Worm (Caenorhabditis elegans) whole organism, L4 larva: ENCODE measurements around the gene bus-4.

Source experiments
- F10B5.3 ChIP-seq: sonication (generic microtip); optimal IDR thresholded peaks from 2 replicates; lab custom pipeline; 2016; ENCODE audit warnings: mild to moderate bottlenecking, missing genetic modification characterization, missing compliant biosample characterization
- F26F4.8 ChIP-seq: fragments of 200-800 bp; sonication (Bioruptor generic); conservative IDR thresholded peaks from 2 replicates; pipeline ENCODE4 v1.3.6; 2022; ENCODE audit warnings: missing genetic modification characterization, missing compliant biosample characterization
- F37D6.2 ChIP-seq: sonication (generic microtip); optimal IDR thresholded peaks from 2 replicates; lab custom pipeline; 2016; ENCODE audit warnings: mild to moderate bottlenecking, missing genetic modification characterization, missing compliant biosample characterization
- F49E8.2 ChIP-seq: sonication (generic microtip); optimal IDR thresholded peaks from 2 replicates; lab custom pipeline; 2016; ENCODE audit warnings: missing compliant biosample characterization, mild to moderate bottlenecking, missing genetic modification characterization, borderline replicate concordance
- T20F7.1 ChIP-seq: fragments of 200-800 bp; sonication (Bioruptor generic); optimal IDR thresholded peaks from 2 replicates; lab custom pipeline; 2018; ENCODE audit warnings: mild to moderate bottlenecking, missing genetic modification characterization, missing compliant biosample characterization
- T26A8.4 ChIP-seq: fragments of 200-800 bp; sonication (Bioruptor generic); IDR thresholded peaks from 2 replicates; pipeline ENCODE4 v1.3.6; 2022; ENCODE audit warnings: missing genetic modification characterization, missing compliant biosample characterization
- Y105C5A.15 ChIP-seq: fragments of 200-800 bp; sonication (Bioruptor generic); IDR thresholded peaks from 2 replicates; pipeline ENCODE4 v1.3.6; 2022; ENCODE audit warnings: missing genetic modification characterization, missing compliant biosample characterization
- Y48G9A.11 ChIP-seq: fragments of 200-800 bp; sonication (Bioruptor generic); IDR thresholded peaks from 2 replicates; pipeline ENCODE4 v1.3.6; 2022; ENCODE audit warnings: missing genetic modification reagents, missing genetic modification characterization, missing compliant biosample characterization
- Y5F2A.4 ChIP-seq: fragments of 200-800 bp; sonication (Bioruptor generic); optimal IDR thresholded peaks from 2 replicates; lab custom pipeline; 2018; ENCODE audit warnings: mild to moderate bottlenecking, missing genetic modification characterization, missing compliant biosample characterization
- Y75B8A.6 ChIP-seq: fragments of 200-800 bp; sonication (Bioruptor generic); IDR thresholded peaks from 2 replicates; pipeline ENCODE4 v1.3.6; 2022; ENCODE audit warnings: missing genetic modification reagents, missing genetic modification characterization, missing compliant biosample characterization
- ZK337.2 ChIP-seq: fragments of 200-800 bp; sonication (Bioruptor generic); IDR thresholded peaks from 2 replicates; pipeline ENCODE4 v1.3.6; 2022; ENCODE audit warnings: missing genetic modification reagents, missing genetic modification characterization, missing compliant biosample characterization
- aha-1 ChIP-seq: fragments of 150-350 bp; peaks from one replicate; lab custom pipeline; 2014; ENCODE audit warnings: missing biosample characterization, missing genetic modification characterization
- ama-1 ChIP-seq: fragments of 150-350 bp; optimal IDR thresholded peaks from 2 replicates; lab custom pipeline; 2014; ENCODE audit warnings: inconsistent platforms, mixed read lengths
- arid-1 ChIP-seq: fragments of 200-800 bp; sonication (Bioruptor generic); conservative IDR thresholded peaks from 2 replicates; pipeline ENCODE4 v1.3.6; 2022; ENCODE audit warnings: missing genetic modification reagents, missing genetic modification characterization, missing compliant biosample characterization
- ceh-28 ChIP-seq: fragments of 150-350 bp; optimal IDR thresholded peaks from 2 replicates; lab custom pipeline; 2014; ENCODE audit warnings: missing biosample characterization, missing genetic modification reagents, missing genetic modification characterization
- ceh-32 ChIP-seq: sonication (generic microtip); optimal IDR thresholded peaks from 2 replicates; lab custom pipeline; 2016; ENCODE audit warnings: mild to moderate bottlenecking, missing genetic modification characterization, missing compliant biosample characterization; ENCODE audit not compliant: poor library complexity
- ceh-44 ChIP-seq: fragments of 200-800 bp; sonication (Bioruptor generic); IDR thresholded peaks from 2 replicates; pipeline ENCODE4 v1.3.6; 2022; ENCODE audit warnings: missing genetic modification reagents, missing genetic modification characterization, missing compliant biosample characterization
- cey-2 ChIP-seq: sonication (generic microtip); optimal IDR thresholded peaks from 3 replicates; lab custom pipeline; 2017; ENCODE audit warnings: missing genetic modification characterization, mild to moderate bottlenecking, missing compliant biosample characterization, antibody characterized with exemption, borderline replicate concordance; ENCODE audit not compliant: insufficient read depth
- daf-12 ChIP-seq: fragments of 150-350 bp; optimal IDR thresholded peaks from 2 replicates; lab custom pipeline; 2014; ENCODE audit warnings: missing biosample characterization, missing genetic modification reagents, missing genetic modification characterization
- daf-16 ChIP-seq, 3 experiments: sonication (generic microtip); optimal IDR thresholded peaks; 2 replicates each; lab custom pipeline; 2016 to 2017; ENCODE audit warnings: missing genetic modification characterization in 3 of 3, missing genetic modification reagents in 3 of 3, mild to moderate bottlenecking in 2 of 3, missing compliant biosample characterization in 2 of 3, missing biosample characterization in 1 of 3, moderate library complexity in 1 of 3
- daf-19 ChIP-seq: fragments of 200-800 bp; sonication (Bioruptor generic); conservative IDR thresholded peaks from 2 replicates; pipeline ENCODE4 v1.3.6; 2022; ENCODE audit warnings: missing genetic modification characterization, missing compliant biosample characterization
- dmd-8 ChIP-seq: fragments of 200-800 bp; sonication (Bioruptor generic); IDR thresholded peaks from 2 replicates; pipeline ENCODE4 v1.3.6; 2022; ENCODE audit warnings: missing genetic modification characterization, missing compliant biosample characterization
- duxl-1 ChIP-seq: sonication (generic microtip); optimal IDR thresholded peaks from 2 replicates; lab custom pipeline; 2016; ENCODE audit warnings: mild to moderate bottlenecking, missing genetic modification characterization, moderate library complexity, missing compliant biosample characterization; ENCODE audit not compliant: poor library complexity
- egl-27 ChIP-seq: sonication (generic microtip); optimal IDR thresholded peaks from 3 replicates; lab custom pipeline; 2017; ENCODE audit warnings: missing biosample characterization, missing genetic modification reagents, missing genetic modification characterization
- egl-43 ChIP-seq: fragments of 200-800 bp; sonication (Bioruptor generic); IDR thresholded peaks from 2 replicates; pipeline ENCODE4 v1.3.6; 2022; ENCODE audit warnings: missing genetic modification reagents, missing genetic modification characterization, missing compliant biosample characterization
- fos-1 ChIP-seq: fragments of 150-350 bp; optimal IDR thresholded peaks from 2 replicates; lab custom pipeline; 2014; ENCODE audit warnings: missing biosample characterization, missing genetic modification characterization
- gei-8 ChIP-seq: fragments of 200-800 bp; sonication (Bioruptor generic); optimal IDR thresholded peaks from 2 replicates; lab custom pipeline; 2018; ENCODE audit warnings: mild to moderate bottlenecking, missing genetic modification characterization, missing compliant biosample characterization
- jun-1 ChIP-seq: fragments of 150-350 bp; optimal IDR thresholded peaks from 2 replicates; lab custom pipeline; 2014; ENCODE audit warnings: missing biosample characterization, missing genetic modification reagents, missing genetic modification characterization
- lin-38 ChIP-seq: fragments of 200-800 bp; sonication (Bioruptor generic); IDR thresholded peaks from 2 replicates; pipeline ENCODE4 v1.3.6; 2022; ENCODE audit warnings: missing genetic modification reagents, missing genetic modification characterization, missing compliant biosample characterization
- madf-5 ChIP-seq, 2 experiments: fragments of 200-800 bp; sonication (Bioruptor generic); IDR thresholded peaks; 2 replicates each; pipeline ENCODE4 v1.3.6; 2022; ENCODE audit warnings: missing compliant biosample characterization in 2 of 2, missing genetic modification characterization in 2 of 2
- madf-9 ChIP-seq: fragments of 200-800 bp; sonication (Bioruptor generic); conservative IDR thresholded peaks from 2 replicates; pipeline ENCODE4 v1.3.6; 2022; ENCODE audit warnings: missing genetic modification reagents, missing genetic modification characterization, missing compliant biosample characterization
- mep-1 ChIP-seq: fragments of 150-350 bp; sonication (generic microtip); optimal IDR thresholded peaks from 3 replicates; lab custom pipeline; 2014; ENCODE audit warnings: missing biosample characterization, missing genetic modification characterization
- mxl-2 ChIP-seq: fragments of 200-800 bp; sonication (Bioruptor generic); conservative IDR thresholded peaks from 2 replicates; pipeline ENCODE4 v1.3.6; 2022; ENCODE audit warnings: missing genetic modification reagents, missing genetic modification characterization, missing compliant biosample characterization
- mxl-3 ChIP-seq: fragments of 200-800 bp; sonication (Bioruptor generic); optimal IDR thresholded peaks from 2 replicates; lab custom pipeline; 2018; ENCODE audit warnings: mild to moderate bottlenecking, missing genetic modification characterization, missing compliant biosample characterization
- nhr-111 ChIP-seq: fragments of 200-800 bp; sonication (Bioruptor generic); optimal IDR thresholded peaks from 2 replicates; lab custom pipeline; 2018; ENCODE audit warnings: mild to moderate bottlenecking, missing genetic modification characterization, missing compliant biosample characterization
- nhr-41 ChIP-seq: fragments of 200-800 bp; sonication (Bioruptor generic); IDR thresholded peaks from 2 replicates; pipeline ENCODE4 v1.3.6; 2022; ENCODE audit warnings: missing genetic modification reagents, missing genetic modification characterization, missing compliant biosample characterization
- nhr-42 ChIP-seq: fragments of 200-800 bp; sonication (Bioruptor generic); IDR thresholded peaks from 2 replicates; pipeline ENCODE4 v1.3.6; 2022; ENCODE audit warnings: missing genetic modification characterization, missing compliant biosample characterization
- pha-4 ChIP-seq, 2 experiments: fragments of 150-350 bp in 1 of 2; fragments of 200-800 bp in 1 of 2; sonication (Bioruptor generic) in 1 of 2; IDR thresholded peaks in 1 of 2; optimal IDR thresholded peaks in 1 of 2; 2 replicates each; pipeline versions ENCODE4 v1.3.6 to Lab custom; 2014 to 2022; ENCODE audit warnings: missing genetic modification characterization in 2 of 2, missing genetic modification reagents in 2 of 2, missing biosample characterization in 1 of 2, missing compliant biosample characterization in 1 of 2
- pqm-1 ChIP-seq: sonication (generic microtip); optimal IDR thresholded peaks from 2 replicates; lab custom pipeline; 2017; ENCODE audit warnings: missing biosample characterization, missing genetic modification characterization
- saeg-2 ChIP-seq: fragments of 200-800 bp; sonication (Bioruptor generic); IDR thresholded peaks from 2 replicates; pipeline ENCODE4 v1.3.6; 2022; ENCODE audit warnings: missing genetic modification reagents, missing genetic modification characterization, missing compliant biosample characterization
- set-16 ChIP-seq: fragments of 200-800 bp; sonication (Bioruptor generic); IDR thresholded peaks from 2 replicates; pipeline ENCODE4 v1.3.6; 2022; ENCODE audit warnings: missing genetic modification reagents, missing genetic modification characterization, missing compliant biosample characterization
- skn-1 ChIP-seq: fragments of 150-350 bp; optimal IDR thresholded peaks from 2 replicates; lab custom pipeline; 2014; ENCODE audit warnings: missing biosample characterization, missing genetic modification characterization
- snpc-1.2 ChIP-seq: fragments of 200-800 bp; sonication (Bioruptor generic); IDR thresholded peaks from 2 replicates; pipeline ENCODE4 v1.3.6; 2022; ENCODE audit warnings: missing genetic modification reagents, missing genetic modification characterization, missing compliant biosample characterization
- unc-130 ChIP-seq: sonication (generic microtip); optimal IDR thresholded peaks from 2 replicates; lab custom pipeline; 2016; ENCODE audit warnings: missing genetic modification reagents, missing genetic modification characterization, missing compliant biosample characterization
- unc-39 ChIP-seq: sonication (generic microtip); optimal IDR thresholded peaks from 2 replicates; lab custom pipeline; 2017; ENCODE audit warnings: missing biosample characterization, missing genetic modification characterization
- zip-11 ChIP-seq: fragments of 200-800 bp; sonication (Bioruptor generic); IDR thresholded peaks from 2 replicates; pipeline ENCODE4 v1.3.6; 2022; ENCODE audit warnings: missing genetic modification characterization, missing compliant biosample characterization

bus-4 gene

ce11 chrIV:4650624-4651094, 37.4 kb upstream of the bus-4 start, which contains the start of gene ubc-9 (continued):
- TF ChIP-seq pqm-1 (peak; percentile 40), F26F4.8 (GFP tag; lab: Robert Waterston, UW) (no peak), egl-43 (GFP tag; lab: Robert Waterston, UW) (peak; percentile 56; the same call in 1 of the 2 replicates), Y105C5A.15 (GFP tag; lab: Robert Waterston, UW) (no peak), daf-19 (no peak), daf-12 (tag; lab: Kevin White, UChicago) (no peak), mep-1 (tag; lab: Kevin White, UChicago) (peak; percentile 84), T26A8.4 (GFP tag; lab: Robert Waterston, UW) (peak; percentile 61; the same call in 1 of the 2 replicates), fos-1 (tag; lab: Kevin White, UChicago) (no peak), jun-1 (tag; lab: Kevin White, UChicago) (no peak), snpc-1.2 (GFP tag; lab: Robert Waterston, UW) (no peak), zip-11 (GFP tag; lab: Robert Waterston, UW) (no peak), Y5F2A.4 (GFP tag; lab: Kevin White, UChicago) (no peak), F10B5.3 (tag; lab: Kevin White, UChicago) (no peak), mxl-3 (GFP tag; lab: Kevin White, UChicago) (peak; percentile 47), cey-2 (tag; lab: Kevin White, UChicago) (no peak), mxl-2 (GFP tag; lab: Robert Waterston, UW) (no peak), set-16 (GFP tag; lab: Robert Waterston, UW) (no peak), F49E8.2 (peak; percentile 35), madf-9 (GFP tag; lab: Robert Waterston, UW) (no peak), F37D6.2 (tag; lab: Kevin White, UChicago) (peak; percentile 49), gei-8 (GFP tag; lab: Kevin White, UChicago) (no peak), duxl-1 (peak; percentile 31), ceh-32 (no peak), ZK337.2 (no peak), ceh-28 (tag; lab: Kevin White, UChicago) (peak; percentile 77), nhr-41 (GFP tag; lab: Robert Waterston, UW) (no peak), ceh-44 (GFP tag; lab: Robert Waterston, UW) (no peak), unc-39 (tag; lab: Kevin White, UChicago) (no peak), madf-5 (GFP tag; IDR thresholded peaks at IDR 0.05; lab: Robert Waterston, UW) (no peak), T20F7.1 (no peak), egl-27 (tag; lab: Kevin White, UChicago) (no peak), lin-38 (GFP tag; lab: Robert Waterston, UW) (peak; percentile 83), Y48G9A.11 (GFP tag; lab: Robert Waterston, UW) (no peak)

ce11 chrIV:4652365-4652844, 35.7 kb upstream of the bus-4 start, which contains the start of gene F29B9.5:
Gene F29B9.5 (plus strand): TSS chrIV:4652415.
- TF ChIP-seq T26A8.4 (GFP tag; lab: Robert Waterston, UW): 0 out of 2 replicates have a peak, but pooled peaks have one; percentile 54
- peak; percentile 36; the same call in 1 of the 2 replicates for TF ChIP-seq saeg-2 (GFP tag; lab: Robert Waterston, UW)
- TF ChIP-seq daf-16 (GFP tag; optimal IDR thresholded peaks at IDR 0.05; lab: Kevin White, UChicago): no peak
- TF ChIP-seq daf-16 (tag; optimal IDR thresholded peaks at IDR 0.05; lab: Kevin White, UChicago): peak; percentile 2
- TF ChIP-seq mxl-2 (GFP tag; lab: Robert Waterston, UW): no peak
- peak; percentile 80 for TF ChIP-seq F49E8.2
- TF ChIP-seq jun-1 (tag; lab: Kevin White, UChicago): no peak
- TF ChIP-seq dmd-8: 0 out of 2 replicates have a peak, but pooled peaks have one; percentile 39
- 0 out of 2 replicates have a peak, but pooled peaks have one; percentile 49 for TF ChIP-seq nhr-42 (GFP tag; lab: Robert Waterston, UW)
- no peak for TF ChIP-seq F26F4.8 (GFP tag; lab: Robert Waterston, UW)
- TF ChIP-seq aha-1 (tag; lab: Kevin White, UChicago): peak; percentile 19
- TF ChIP-seq unc-130: no peak
- TF ChIP-seq snpc-1.2 (GFP tag; lab: Robert Waterston, UW): peak; percentile 55; the same call in 1 of the 2 replicates
- TF ChIP-seq arid-1: 0 out of 2 replicates have a peak, but pooled peaks have one; percentile 29
- TF ChIP-seq pqm-1: no peak
- TF ChIP-seq pha-4 (GFP tag; IDR thresholded peaks at IDR 0.05; lab: Robert Waterston, UW): 0 out of 2 replicates have a peak, but pooled peaks have one; percentile 35
- no peak for TF ChIP-seq pha-4 (tag; optimal IDR thresholded peaks at IDR 0.05; lab: Kevin White, UChicago)
- no peak for TF ChIP-seq madf-5 (GFP tag; IDR thresholded peaks at IDR 0.05; lab: Robert Waterston, UW)
- peak; percentile 54 for TF ChIP-seq lin-38 (GFP tag; lab: Robert Waterston, UW)
- no peak for TF ChIP-seq skn-1 (tag; lab: Kevin White, UChicago)
- TF ChIP-seq Y75B8A.6 (GFP tag; lab: Robert Waterston, UW): 0 out of 2 replicates have a peak, but pooled peaks have one; percentile 50
- peak; percentile 60 for TF ChIP-seq ama-1 (lab: Kevin White, UChicago)
- TF ChIP-seq nhr-111: peak; percentile 9
